Fruit fly (Drosophila melanogaster) whole organism, adult: ENCODE measurements around the gene par-6.
A peak's percentile ranks its signal among the peaks of the same experiment; 100 is the strongest.

ENCODE experiments used
- CG11617 ChIP-seq: fragments of 200-800 bp; sonication (Bioruptor generic); optimal IDR thresholded peaks from 2 replicates; lab custom pipeline; 2017; ENCODE audit warnings: mild to moderate bottlenecking, missing biosample characterization, missing genetic modification reagents, missing genetic modification characterization
- CG12768 ChIP-seq: fragments of 200-800 bp; sonication (Bioruptor generic); optimal IDR thresholded peaks from 2 replicates; lab custom pipeline; 2017; ENCODE audit warnings: missing biosample characterization, missing genetic modification characterization, mild to moderate bottlenecking, moderate library complexity, missing genetic modification reagents
- CG14711 ChIP-seq: fragments of 200-800 bp; sonication (Bioruptor generic); optimal IDR thresholded peaks from 2 replicates; lab custom pipeline; 2018; ENCODE audit warnings: missing biosample characterization, mild to moderate bottlenecking, missing genetic modification characterization, moderate library complexity
- CG1620 ChIP-seq: fragments of 200-800 bp; sonication (Bioruptor generic); optimal IDR thresholded peaks from 2 replicates; lab custom pipeline; 2016; ENCODE audit warnings: missing biosample characterization, missing genetic modification characterization
- CG33017 ChIP-seq: fragments of 200-800 bp; sonication (Bioruptor generic); optimal IDR thresholded peaks from 2 replicates; lab custom pipeline; 2018; ENCODE audit warnings: missing biosample characterization, mild to moderate bottlenecking, missing genetic modification characterization, moderate library complexity
- CG5204 ChIP-seq: fragments of 200-800 bp; sonication (Bioruptor generic); optimal IDR thresholded peaks from 2 replicates; lab custom pipeline; 2016; ENCODE audit warnings: missing biosample characterization, missing genetic modification characterization
- CG7045 ChIP-seq: fragments of 200-800 bp; sonication (Bioruptor generic); optimal IDR thresholded peaks from 2 replicates; lab custom pipeline; 2017; ENCODE audit warnings: missing biosample characterization, mild to moderate bottlenecking, missing genetic modification characterization
- CG7101 ChIP-seq: fragments of 200-800 bp; sonication (Bioruptor generic); optimal IDR thresholded peaks from 2 replicates; lab custom pipeline; 2018; ENCODE audit warnings: missing biosample characterization, mild to moderate bottlenecking, missing genetic modification characterization, moderate library complexity
- Clk ChIP-seq: fragments of 200-800 bp; sonication (Bioruptor generic); optimal IDR thresholded peaks from 2 replicates; lab custom pipeline; 2017; ENCODE audit warnings: missing biosample characterization, missing genetic modification characterization
- Crg-1 ChIP-seq: fragments of 200-800 bp; sonication (Bioruptor generic); optimal IDR thresholded peaks from 2 replicates; lab custom pipeline; 2016; ENCODE audit warnings: missing biosample characterization, missing genetic modification characterization
- Hr96 ChIP-seq: fragments of 200-800 bp; sonication (Bioruptor generic); optimal IDR thresholded peaks from 2 replicates; lab custom pipeline; 2016; ENCODE audit warnings: missing biosample characterization, missing genetic modification characterization
- Mnt ChIP-seq: fragments of 200-800 bp; sonication (Bioruptor generic); optimal IDR thresholded peaks from 2 replicates; lab custom pipeline; 2016; ENCODE audit warnings: missing biosample characterization, mild to moderate bottlenecking, missing genetic modification characterization
- bab1 ChIP-seq: fragments of 200-800 bp; sonication (Bioruptor generic); optimal IDR thresholded peaks from 3 replicates; lab custom pipeline; 2019; ENCODE audit warnings: missing biosample characterization, mild to moderate bottlenecking, missing genetic modification characterization, moderate library complexity
- cic ChIP-seq: fragments of 200-800 bp; sonication (Bioruptor generic); optimal IDR thresholded peaks from 2 replicates; lab custom pipeline; 2017; ENCODE audit warnings: missing biosample characterization, mild to moderate bottlenecking, missing genetic modification characterization, moderate library complexity
- cnc ChIP-seq, 2 experiments: fragments of >200 bp; optimal IDR thresholded peaks; 2 replicates each; lab custom pipeline; 2017
- kay ChIP-seq: fragments of 200-800 bp; sonication (Bioruptor generic); peaks from one replicate; lab custom pipeline; 2016; ENCODE audit warnings: missing biosample characterization, missing genetic modification characterization, borderline replicate concordance
- ovo ChIP-seq: fragments of 200-800 bp; sonication (Bioruptor generic); optimal IDR thresholded peaks from 2 replicates; lab custom pipeline; 2016; ENCODE audit warnings: missing biosample characterization, missing genetic modification characterization
- pad ChIP-seq: fragments of 200-800 bp; sonication (Bioruptor generic); optimal IDR thresholded peaks from 3 replicates; lab custom pipeline; 2017; ENCODE audit warnings: missing biosample characterization, missing genetic modification characterization, mild to moderate bottlenecking, moderate library complexity, missing genetic modification reagents
- tj ChIP-seq: fragments of 200-800 bp; sonication (Bioruptor generic); optimal IDR thresholded peaks from 3 replicates; lab custom pipeline; 2017; ENCODE audit warnings: missing biosample characterization, mild to moderate bottlenecking, missing genetic modification characterization, moderate library complexity
- toe ChIP-seq: fragments of 200-800 bp; sonication (Bioruptor generic); optimal IDR thresholded peaks from 2 replicates; lab custom pipeline; 2016; ENCODE audit warnings: missing biosample characterization, missing genetic modification characterization

The par-6 gene

dm6 chrX:17716814-17717565, 13.8 kb downstream of the par-6 start:
- TF ChIP-seq CG14711 = no peak
- no peak for TF ChIP-seq CG33017 (tag; lab: Kevin White, UChicago)
- TF ChIP-seq cic (GFP tag; lab: Kevin White, UChicago) = no peak
- TF ChIP-seq CG1620 (GFP tag; lab: Kevin White, UChicago) = no peak
- no peak for TF ChIP-seq pad (GFP tag; lab: Kevin White, UChicago)
- no peak for TF ChIP-seq cnc (optimal IDR thresholded peaks at IDR 0.05; lab: Kevin White, UChicago)
- TF ChIP-seq Clk (GFP tag; lab: Kevin White, UChicago) = no peak

DNA sequence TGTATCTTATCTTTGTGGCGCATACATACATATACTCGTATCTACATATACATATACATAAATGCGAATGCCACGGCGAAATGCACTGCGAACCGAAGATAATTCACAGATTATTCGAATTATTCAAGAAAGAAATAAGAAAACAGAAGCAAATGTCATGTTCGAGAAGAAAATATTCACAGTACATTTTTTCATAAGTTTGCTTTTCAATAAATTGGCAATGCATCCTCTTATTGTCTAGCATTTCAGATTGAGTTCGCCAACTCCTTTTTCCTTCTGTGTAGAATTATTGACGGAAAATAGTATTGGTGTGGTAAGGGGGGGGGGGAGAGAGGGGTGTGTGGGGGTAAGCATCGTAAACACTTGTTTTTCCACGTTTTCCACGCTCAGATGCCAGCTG, 15.3 kb downstream of the par-6 start:
- TF ChIP-seq ovo (GFP tag; lab: Kevin White, UChicago) = no peak
- no peak for TF ChIP-seq CG1620 (GFP tag; lab: Kevin White, UChicago)
- no peak for TF ChIP-seq cnc (optimal IDR thresholded peaks at IDR 0.05; lab: Kevin White, UChicago)
- no peak for TF ChIP-seq kay (GFP tag; lab: Kevin White, UChicago)

dm6 chrX:17718927-17719691, 16.0 kb downstream of the par-6 start:
- TF ChIP-seq CG14711 (no peak), Crg-1 (GFP tag; lab: Kevin White, UChicago) (no peak), CG12768 (GFP tag; lab: Kevin White, UChicago) (no peak), CG7101 (no peak), CG11617 (GFP tag; lab: Kevin White, UChicago) (no peak), CG7045 (GFP tag; lab: Kevin White, UChicago) (no peak), toe (GFP tag; lab: Kevin White, UChicago) (no peak), tj (peak; percentile 97)

DNA sequence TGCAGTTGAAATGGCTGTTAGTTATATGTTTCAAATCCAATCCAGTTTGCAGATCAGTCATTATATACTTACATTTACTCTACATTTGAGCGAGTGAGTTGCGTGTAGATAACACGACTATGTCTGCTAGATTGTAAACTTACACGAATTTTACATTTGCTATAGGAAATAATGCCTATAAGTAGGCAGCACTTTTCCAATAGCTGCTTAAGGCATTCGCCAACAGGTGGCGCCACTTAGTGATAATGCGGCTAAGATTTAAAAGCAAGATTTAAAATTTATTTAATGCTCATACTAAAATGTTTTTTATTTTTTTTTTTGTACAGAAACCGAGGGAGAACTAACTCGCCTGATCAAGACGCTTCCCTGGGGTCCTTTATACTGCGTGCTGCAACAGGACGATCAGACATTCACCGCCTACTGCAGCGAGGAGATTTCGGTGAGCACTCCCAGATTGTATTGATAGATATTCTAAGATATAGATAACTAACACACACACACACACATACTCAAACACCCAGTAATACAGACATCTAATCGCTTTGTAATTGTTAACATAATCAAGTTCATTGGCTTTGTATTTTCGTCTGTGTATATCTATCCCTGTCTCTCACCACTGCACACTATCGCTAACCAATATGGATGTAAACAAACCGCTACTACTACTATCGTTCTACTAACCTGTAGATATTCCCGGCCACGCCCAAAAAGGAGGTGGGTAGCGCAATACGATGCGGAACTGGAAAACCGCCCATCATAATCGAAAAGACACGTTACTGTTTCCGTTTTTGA, 17.3 kb downstream of the par-6 start:
- no peak for TF ChIP-seq CG7101
- TF ChIP-seq bab1 (GFP tag; lab: Kevin White, UChicago) = peak; percentile 47
- TF ChIP-seq Crg-1 (GFP tag; lab: Kevin White, UChicago) = peak; percentile 14
- peak; percentile 3 for TF ChIP-seq toe (GFP tag; lab: Kevin White, UChicago)
- TF ChIP-seq Hr96 (GFP tag; lab: Kevin White, UChicago) = no peak

DNA sequence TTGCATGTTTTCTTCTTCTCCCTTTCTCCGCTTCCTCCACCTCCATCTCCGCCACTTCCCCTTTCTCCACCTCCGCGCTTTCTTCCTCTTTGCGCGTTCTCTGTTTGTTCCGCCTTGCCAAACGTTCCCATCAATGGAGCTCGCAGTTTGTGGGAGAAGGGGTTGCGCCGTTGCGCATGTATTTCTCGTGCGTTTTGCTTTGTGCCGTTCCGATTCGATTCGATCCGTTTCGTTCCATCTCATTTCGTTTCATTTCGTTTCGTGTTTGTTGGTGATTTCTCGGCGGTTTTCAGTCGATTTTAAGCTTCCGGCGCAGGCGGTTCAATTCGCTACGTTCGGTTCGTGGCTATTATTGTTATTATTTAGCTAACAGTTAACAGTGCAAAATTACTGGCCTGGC, 19.8 kb downstream of the par-6 start:
- peak; percentile 39 for TF ChIP-seq bab1 (GFP tag; lab: Kevin White, UChicago)
- peak; percentile 46 for TF ChIP-seq pad (GFP tag; lab: Kevin White, UChicago)
- TF ChIP-seq CG7045 (GFP tag; lab: Kevin White, UChicago) = no peak
- no peak for TF ChIP-seq CG11617 (GFP tag; lab: Kevin White, UChicago)
- no peak for TF ChIP-seq kay (GFP tag; lab: Kevin White, UChicago)
- no peak for TF ChIP-seq CG5204 (GFP tag; lab: Kevin White, UChicago)
- no peak for TF ChIP-seq CG33017 (tag; lab: Kevin White, UChicago)
- TF ChIP-seq Crg-1 (GFP tag; lab: Kevin White, UChicago) = no peak
- no peak for TF ChIP-seq CG14711
- peak; percentile 32 for TF ChIP-seq CG7101
- TF ChIP-seq ovo (GFP tag; lab: Kevin White, UChicago) = no peak
- peak; percentile 74 for TF ChIP-seq Mnt (GFP tag; lab: Kevin White, UChicago)
- no peak for TF ChIP-seq Hr96 (GFP tag; lab: Kevin White, UChicago)
- TF ChIP-seq tj = peak; percentile 13
- TF ChIP-seq cnc (optimal IDR thresholded peaks at IDR 0.05; lab: Kevin White, UChicago) = no peak
- TF ChIP-seq Clk (GFP tag; lab: Kevin White, UChicago) = no peak
- TF ChIP-seq CG1620 (GFP tag; lab: Kevin White, UChicago) = peak; percentile 3
- TF ChIP-seq toe (GFP tag; lab: Kevin White, UChicago) = no peak
- peak; percentile 88 for TF ChIP-seq cic (GFP tag; lab: Kevin White, UChicago)
- TF ChIP-seq CG12768 (GFP tag; lab: Kevin White, UChicago) = no peak

dm6 chrX:17724288-17724914, 21.2 kb downstream of the par-6 start:
- TF ChIP-seq CG12768 (GFP tag; lab: Kevin White, UChicago) (no peak), ovo (GFP tag; lab: Kevin White, UChicago) (no peak), tj (no peak), CG14711 (no peak)
